Worm (Caenorhabditis elegans) whole organism, midembryonic: ENCODE measurements around the gene bli-2.

ENCODE experiments used
- T22C8.4 ChIP-seq: fragments of 200-800 bp; sonication (Bioruptor generic); IDR thresholded peaks from 2 replicates; pipeline ENCODE4 v1.3.6; 2022; ENCODE audit warnings: missing genetic modification characterization, missing compliant biosample characterization
- flt-1 ChIP-seq: fragments of 200-800 bp; sonication (Bioruptor generic); IDR thresholded peaks from 2 replicates; pipeline ENCODE4 v1.3.6; 2022; ENCODE audit warnings: missing genetic modification characterization, missing compliant biosample characterization
- klf-2 ChIP-seq: fragments of 200-800 bp; sonication (Bioruptor generic); conservative IDR thresholded peaks from 2 replicates; pipeline ENCODE4 v1.3.6; 2022; ENCODE audit warnings: missing genetic modification reagents, missing genetic modification characterization, missing compliant biosample characterization
- med-1 ChIP-seq: sonication (generic microtip); optimal IDR thresholded peaks from 2 replicates; lab custom pipeline; 2017; ENCODE audit warnings: missing genetic modification characterization, mild to moderate bottlenecking, missing compliant biosample characterization, antibody characterized with exemption, missing genetic modification reagents; ENCODE audit not compliant: insufficient read depth
- tab-1 ChIP-seq: fragments of 200-800 bp; sonication (Bioruptor generic); IDR thresholded peaks from 2 replicates; pipeline ENCODE4 v1.3.6; 2022; ENCODE audit warnings: missing genetic modification characterization, missing compliant biosample characterization
- ztf-29 ChIP-seq: fragments of 200-800 bp; sonication (Bioruptor generic); IDR thresholded peaks from 2 replicates; pipeline ENCODE4 v1.3.6; 2022; ENCODE audit warnings: missing genetic modification reagents, missing genetic modification characterization, missing compliant biosample characterization

DNA sequence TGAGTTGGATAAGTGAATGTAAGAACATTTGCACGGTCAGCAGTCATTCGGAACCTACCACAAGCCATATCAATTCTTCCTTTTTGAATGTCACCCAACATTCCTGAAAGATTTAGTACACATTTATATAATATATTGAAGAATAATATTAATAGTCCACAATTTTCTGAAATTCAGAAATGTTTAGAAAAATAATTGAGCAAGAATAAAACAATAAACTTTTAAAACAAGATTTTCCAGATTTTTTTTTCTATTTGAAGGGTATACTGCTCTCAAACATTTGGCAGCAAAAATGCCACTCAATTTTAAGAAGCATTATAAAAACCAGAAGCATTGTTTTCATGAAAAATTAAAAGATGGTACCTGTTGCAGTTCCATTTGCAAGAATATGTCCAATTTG, 15.4 kb downstream of the bli-2 start, which contains the start of gene F59E12.8:
- TF ChIP-seq klf-2 (GFP tag; lab: Robert Waterston, UW) (no peak), ztf-29 (GFP tag; lab: Robert Waterston, UW) (no peak), tab-1 (no peak), med-1 (no peak), flt-1 (GFP tag; lab: Robert Waterston, UW) (no peak), T22C8.4 (GFP tag; lab: Robert Waterston, UW) (no peak)
